Fruit fly (Drosophila melanogaster): ENCODE results near the gene Dhc64C.
A peak's percentile ranks its signal among the peaks of the same experiment; 100 is the strongest.

Dhc64C gene

dm6 chr3L:4835005-4835404 is 9.5 kb upstream of the Dhc64C start (continued):
- TF ChIP-seq eg (GFP tag; IDR thresholded peaks at IDR 0.05) (no peak; the same call in 2 of the 3 replicates), Eip78C (GFP tag) (peak; percentile 83), vri (GFP tag; optimal IDR thresholded peaks at IDR 0.05) (no peak), CG11294 (GFP tag; IDR thresholded peaks at IDR 0.05) (no peak), CG6163 (GFP tag; IDR thresholded peaks at IDR 0.05) (0 out of 3 replicates have a peak, but pooled peaks have one; percentile 45), Eip75B (GFP tag; optimal IDR thresholded peaks at IDR 0.05) (no peak), CG9139 (GFP tag; optimal IDR thresholded peaks at IDR 0.05) (no peak), CG10631 (GFP tag; optimal IDR thresholded peaks at IDR 0.05) (no peak), OdsH (GFP tag; optimal IDR thresholded peaks at IDR 0.05) (no peak), CG6854 (GFP tag; optimal IDR thresholded peaks at IDR 0.05) (no peak), cyc (GFP tag; optimal IDR thresholded peaks at IDR 0.05) (no peak), pdm3 (GFP tag; optimal IDR thresholded peaks at IDR 0.05) (no peak), CG32006 (GFP tag; optimal IDR thresholded peaks at IDR 0.05) (peak; percentile 60), CG8632 (GFP tag; optimal IDR thresholded peaks at IDR 0.05) (no peak), Sox14 (GFP tag; optimal IDR thresholded peaks at IDR 0.05) (no peak), CG31627 (GFP tag; optimal IDR thresholded peaks at IDR 0.05) (no peak), achi (GFP tag; optimal IDR thresholded peaks at IDR 0.05) (peak; percentile 42), dsx (GFP tag; optimal IDR thresholded peaks at IDR 0.05; ENCODE audit: poor library complexity, severe bottlenecking) (peak; percentile 9), Sox102F (GFP tag; optimal IDR thresholded peaks at IDR 0.05) (no peak), ss (GFP tag; optimal IDR thresholded peaks at IDR 0.05) (no peak), CG8119 (GFP tag; IDR thresholded peaks at IDR 0.05) (peak; percentile 43; the same call in 1 of the 3 replicates), CG10669 (GFP tag; optimal IDR thresholded peaks at IDR 0.05) (no peak), dac (GFP tag; optimal IDR thresholded peaks at IDR 0.05) (no peak), Blimp-1 (GFP tag; optimal IDR thresholded peaks at IDR 0.05) (no peak), fd85E (GFP tag; optimal IDR thresholded peaks at IDR 0.05) (no peak), Ets21C (GFP tag; optimal IDR thresholded peaks at IDR 0.05) (no peak), Met (GFP tag; optimal IDR thresholded peaks at IDR 0.05) (no peak)

dm6 chr3L:4833491-4833890 is 8.0 kb upstream of the Dhc64C start, which contains the start of gene CG13708:
CG13708 (minus strand) TSS chr3L:4833591.
- no peak for TF ChIP-seq Blimp-1 (GFP tag; optimal IDR thresholded peaks at IDR 0.05)

dm6 chr3L:4824356-4825138 is 940 bp downstream of the Dhc64C start:
- TF ChIP-seq CG8119 (GFP tag; IDR thresholded peaks at IDR 0.05) (peak; percentile 98), achi (GFP tag; optimal IDR thresholded peaks at IDR 0.05) (peak; percentile 95), CG4318 (GFP tag; optimal IDR thresholded peaks at IDR 0.05) (peak; percentile 89), CG16779 (tag; optimal IDR thresholded peaks at IDR 0.05) (peak; percentile 90), net (GFP tag; optimal IDR thresholded peaks at IDR 0.05) (peak; percentile 96), CG15336 (GFP tag; IDR thresholded peaks at IDR 0.05) (peak; percentile 98), Blimp-1 (GFP tag; optimal IDR thresholded peaks at IDR 0.05) (peak; percentile 73), Hr38 (GFP tag; optimal IDR thresholded peaks at IDR 0.05) (no peak), CG6854 (GFP tag; optimal IDR thresholded peaks at IDR 0.05) (peak; percentile 81), CG3919 (GFP tag; optimal IDR thresholded peaks at IDR 0.05) (no peak), fd85E (GFP tag; optimal IDR thresholded peaks at IDR 0.05) (peak; percentile 80), Eip78C (GFP tag) (peak; percentile 99), CG10631 (GFP tag; optimal IDR thresholded peaks at IDR 0.05) (peak; percentile 94), acj6 (GFP tag; optimal IDR thresholded peaks at IDR 0.05) (peak; percentile 95), CG1621 (tag; optimal IDR thresholded peaks at IDR 0.05) (peak; percentile 71), CG8319 (GFP tag; optimal IDR thresholded peaks at IDR 0.05) (peak; percentile 89), CG6163 (GFP tag; IDR thresholded peaks at IDR 0.05) (peak; percentile 98), fkh (GFP tag; optimal IDR thresholded peaks at IDR 0.05) (no peak), eg (GFP tag; IDR thresholded peaks at IDR 0.05) (peak; percentile 98), dsx (GFP tag; optimal IDR thresholded peaks at IDR 0.05; ENCODE audit: poor library complexity, severe bottlenecking) (no peak), Hr4 (GFP tag; optimal IDR thresholded peaks at IDR 0.05) (peak; percentile 97), CG7368 (GFP tag; optimal IDR thresholded peaks at IDR 0.05) (peak; percentile 92), vri (GFP tag; optimal IDR thresholded peaks at IDR 0.05) (no peak), CG3032 (tag; optimal IDR thresholded peaks at IDR 0.05) (peak; percentile 90), Eip75B (GFP tag; optimal IDR thresholded peaks at IDR 0.05) (peak; percentile 92), CG6276 (GFP tag; optimal IDR thresholded peaks at IDR 0.05) (no peak), topi (GFP tag; optimal IDR thresholded peaks at IDR 0.05) (peak; percentile 94), svp (GFP tag) (peak; percentile 98), CG31627 (GFP tag; optimal IDR thresholded peaks at IDR 0.05) (peak; percentile 93), Ets21C (GFP tag; optimal IDR thresholded peaks at IDR 0.05) (peak; percentile 86), Gug (GFP tag; IDR thresholded peaks at IDR 0.05) (peak; percentile 94), pdm3 (GFP tag; optimal IDR thresholded peaks at IDR 0.05) (peak; percentile 96), CG8632 (GFP tag; optimal IDR thresholded peaks at IDR 0.05) (peak; percentile 94)

All from whole organism, prepupa.